Worm (Caenorhabditis elegans) whole organism, L2 larva: ENCODE measurements around the gene T23E7.6.

Source experiments
- ama-1 ChIP-seq: fragments of 150-350 bp; optimal IDR thresholded peaks from 2 replicates; lab custom pipeline; 2018; ENCODE audit warnings: inconsistent platforms
- lin-13 ChIP-seq: fragments of 150-350 bp; optimal IDR thresholded peaks from 2 replicates; lab custom pipeline; 2014; ENCODE audit warnings: missing biosample characterization, missing genetic modification reagents, missing genetic modification characterization
- nhr-11 ChIP-seq: fragments of 150-350 bp; optimal IDR thresholded peaks from 2 replicates; lab custom pipeline; 2014; ENCODE audit warnings: missing biosample characterization, missing genetic modification characterization
- nhr-12 ChIP-seq: fragments of 150-350 bp; optimal IDR thresholded peaks from 2 replicates; lab custom pipeline; 2014; ENCODE audit warnings: missing biosample characterization, missing genetic modification characterization
- skn-1 ChIP-seq: sonication (generic microtip); optimal IDR thresholded peaks from 2 replicates; lab custom pipeline; 2017; ENCODE audit warnings: missing biosample characterization, missing genetic modification characterization
- unc-62 ChIP-seq: fragments of 150-350 bp; optimal IDR thresholded peaks from 2 replicates; lab custom pipeline; 2014; ENCODE audit warnings: missing biosample characterization, missing genetic modification reagents, missing genetic modification characterization

DNA sequence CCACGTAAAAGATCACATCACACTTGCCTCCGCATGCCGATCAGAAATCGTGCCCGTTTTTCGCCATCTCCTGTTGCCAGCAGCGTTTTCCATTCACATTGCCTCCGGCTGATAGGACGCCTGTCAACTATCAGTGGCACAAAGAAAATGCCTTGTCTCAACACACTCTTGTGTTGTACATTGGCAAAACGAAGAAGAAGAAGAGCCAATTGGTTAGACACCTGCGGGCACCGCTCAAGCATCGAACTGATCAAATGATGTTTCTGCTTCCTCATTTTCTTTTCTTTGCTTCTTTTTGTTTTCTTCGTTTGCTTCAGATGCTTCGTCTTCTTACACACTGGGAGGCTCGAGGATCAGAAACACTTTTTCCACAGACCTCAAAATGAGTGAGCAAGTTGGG lies 17.3 kb downstream of the T23E7.6 start:
- TF ChIP-seq nhr-12 (tag; lab: Kevin White, UChicago) (no peak), skn-1 (tag; lab: Kevin White, UChicago) (no peak), lin-13 (GFP tag; lab: Kevin White, UChicago) (no peak), ama-1 (lab: Kevin White, UChicago) (no peak), unc-62 (GFP tag; lab: Kevin White, UChicago) (no peak), nhr-11 (tag; lab: Kevin White, UChicago) (no peak)
